Worm (Caenorhabditis elegans): ENCODE measurements around the gene D2023.4.

D2023.4 gene

DNA sequence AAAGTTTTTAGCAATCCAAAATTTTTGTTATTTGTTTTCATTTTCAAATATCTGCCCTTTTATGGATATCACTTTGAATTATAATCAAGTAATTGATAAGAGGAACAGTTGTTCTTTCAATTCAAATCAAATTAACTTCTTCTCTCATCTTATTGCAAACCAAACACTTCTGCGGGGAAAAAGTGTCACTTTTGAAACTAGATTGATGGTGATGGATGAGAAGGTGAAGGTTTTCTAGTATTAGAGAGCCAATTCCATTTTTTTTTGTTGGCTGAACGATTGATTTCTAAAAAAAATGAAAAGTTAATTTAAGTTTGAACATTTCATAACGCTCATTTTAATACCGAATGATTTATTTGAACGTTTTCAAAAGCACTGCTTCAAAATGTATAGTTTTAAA, 45.8 kb downstream of the D2023.4 start:
- TF ChIP-seq ztf-23 (GFP tag; IDR thresholded peaks at IDR 0.05) (no peak), T22C8.4 (GFP tag; IDR thresholded peaks at IDR 0.05) (no peak), ztf-29 (GFP tag; IDR thresholded peaks at IDR 0.05) (no peak), tab-1 (GFP tag; IDR thresholded peaks at IDR 0.05) (no peak), med-1 (GFP tag; optimal IDR thresholded peaks at IDR 0.05; ENCODE audit: insufficient read depth) (no peak), klf-2 (GFP tag; conservative IDR thresholded peaks at IDR 0.05) (no peak), cog-1 (tag; optimal IDR thresholded peaks at IDR 0.05) (no peak), ref-1 (GFP tag; conservative IDR thresholded peaks at IDR 0.05) (no peak), flt-1 (GFP tag; IDR thresholded peaks at IDR 0.05) (no peak)

DNA sequence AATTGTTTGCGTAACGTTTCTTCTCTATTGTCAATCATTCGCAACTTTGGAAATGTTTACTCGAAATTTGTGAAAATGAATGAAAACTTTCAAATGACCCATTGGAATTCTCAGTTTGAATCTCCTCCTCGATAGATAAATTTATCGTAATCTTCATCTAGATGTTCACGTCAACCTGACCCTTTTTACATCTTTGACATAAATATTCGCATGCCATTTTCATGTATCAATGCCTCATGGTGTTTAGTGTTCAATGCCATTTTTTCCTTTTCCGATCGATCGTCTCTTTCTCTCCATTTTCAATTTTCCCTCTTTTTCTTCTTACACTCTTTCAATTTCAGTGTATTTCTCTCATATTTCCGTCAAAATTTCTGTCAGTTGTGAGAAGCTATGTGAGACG, 46.3 kb downstream of the D2023.4 start:
- TF ChIP-seq T22C8.4 (GFP tag; IDR thresholded peaks at IDR 0.05) (no peak), flt-1 (GFP tag; IDR thresholded peaks at IDR 0.05) (no peak), tab-1 (GFP tag; IDR thresholded peaks at IDR 0.05) (no peak), ref-1 (GFP tag; conservative IDR thresholded peaks at IDR 0.05) (no peak), ztf-29 (GFP tag; IDR thresholded peaks at IDR 0.05) (no peak), med-1 (GFP tag; optimal IDR thresholded peaks at IDR 0.05; ENCODE audit: insufficient read depth) (no peak), cog-1 (tag; optimal IDR thresholded peaks at IDR 0.05) (no peak), klf-2 (GFP tag; conservative IDR thresholded peaks at IDR 0.05) (no peak), ztf-23 (GFP tag; IDR thresholded peaks at IDR 0.05) (no peak)

DNA sequence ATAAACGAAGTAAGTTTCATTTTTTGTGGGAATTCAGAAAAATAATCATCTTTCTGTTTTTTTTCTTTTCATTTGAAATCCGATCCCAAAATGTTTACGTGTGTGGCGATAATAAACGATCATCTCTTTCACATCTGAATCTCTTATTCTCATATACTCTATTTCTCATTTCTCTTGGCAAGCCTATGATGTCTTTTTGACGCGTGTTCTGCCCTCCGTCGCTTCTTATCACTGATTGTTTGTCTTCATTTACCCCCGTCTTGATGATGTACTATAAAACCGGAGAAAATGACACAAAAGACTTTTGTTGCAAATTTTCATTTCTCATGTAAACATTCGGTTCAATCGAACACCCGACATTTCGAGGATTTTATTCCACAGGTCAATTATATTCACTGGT, 47.7 kb downstream of the D2023.4 start:
- TF ChIP-seq klf-2 (GFP tag; conservative IDR thresholded peaks at IDR 0.05) = no peak
- no peak for TF ChIP-seq ref-1 (GFP tag; conservative IDR thresholded peaks at IDR 0.05)
- TF ChIP-seq flt-1 (GFP tag; IDR thresholded peaks at IDR 0.05) = no peak
- no peak for TF ChIP-seq ztf-29 (GFP tag; IDR thresholded peaks at IDR 0.05)
- TF ChIP-seq cog-1 (tag; optimal IDR thresholded peaks at IDR 0.05) = no peak
- no peak for TF ChIP-seq tab-1 (GFP tag; IDR thresholded peaks at IDR 0.05)
- no peak for TF ChIP-seq med-1 (GFP tag; optimal IDR thresholded peaks at IDR 0.05; ENCODE audit: insufficient read depth)
- TF ChIP-seq ztf-23 (GFP tag; IDR thresholded peaks at IDR 0.05) = no peak
- no peak for TF ChIP-seq T22C8.4 (GFP tag; IDR thresholded peaks at IDR 0.05)

DNA sequence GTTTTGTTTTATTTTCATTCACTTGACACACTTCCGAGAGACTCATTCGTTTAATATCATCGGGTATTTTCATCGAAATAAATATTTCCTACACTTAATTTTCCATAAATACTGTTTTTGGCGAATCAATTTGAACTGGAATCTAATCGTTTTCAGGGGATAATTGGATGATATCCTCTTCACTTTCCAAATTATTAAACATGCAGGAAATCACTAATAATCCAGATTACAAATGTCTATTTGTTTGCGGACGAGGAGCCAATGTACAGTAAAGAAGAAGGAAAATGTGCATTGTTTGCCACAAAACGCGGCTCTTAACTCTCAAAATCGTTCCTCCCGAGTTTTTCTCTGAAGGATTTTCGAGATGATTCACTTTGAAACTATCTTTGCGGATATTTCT, 49.0 kb downstream of the D2023.4 start, which contains the start of gene F55A11.6:
Gene F55A11.6, plus strand, starts transcription at position 301 of the 400 bp plus-strand sequence.
- TF ChIP-seq T22C8.4 (GFP tag; IDR thresholded peaks at IDR 0.05) (no peak), tab-1 (GFP tag; IDR thresholded peaks at IDR 0.05) (no peak), ztf-29 (GFP tag; IDR thresholded peaks at IDR 0.05) (no peak), klf-2 (GFP tag; conservative IDR thresholded peaks at IDR 0.05) (no peak), flt-1 (GFP tag; IDR thresholded peaks at IDR 0.05) (no peak), cog-1 (tag; optimal IDR thresholded peaks at IDR 0.05) (no peak), ref-1 (GFP tag; conservative IDR thresholded peaks at IDR 0.05) (no peak), ztf-23 (GFP tag; IDR thresholded peaks at IDR 0.05) (no peak)
